Fruit fly (Drosophila melanogaster) whole organism, embryonic: Measurements from ENCODE around the gene CG12012.

Experiments
- Abd-B ChIP-seq: fragments of 200-800 bp; sonication (Bioruptor generic); optimal IDR thresholded peaks from 2 replicates; lab custom pipeline; 2018; ENCODE audit warnings: missing biosample characterization, mild to moderate bottlenecking, missing genetic modification characterization, moderate library complexity
- Adf1 ChIP-seq: fragments of 200-800 bp; sonication (Bioruptor generic); IDR thresholded peaks from 2 replicates; pipeline ENCODE4 v1.3.6; 2022; ENCODE audit warnings: missing biosample characterization, missing genetic modification characterization
- CG10209 ChIP-seq: fragments of 200-800 bp; sonication (Bioruptor generic); optimal IDR thresholded peaks from 3 replicates; lab custom pipeline; 2017; ENCODE audit warnings: missing biosample characterization, mild to moderate bottlenecking, missing genetic modification characterization, missing genetic modification reagents
- CG10321 ChIP-seq: fragments of 200-800 bp; sonication (Bioruptor generic); IDR thresholded peaks from 2 replicates; pipeline ENCODE4 v1.3.6; 2022; ENCODE audit warnings: missing biosample characterization, missing genetic modification characterization
- CG10366 ChIP-seq: fragments of 200-800 bp; sonication (Bioruptor generic); IDR thresholded peaks from 2 replicates; pipeline ENCODE4 v1.3.6; 2022; ENCODE audit warnings: missing biosample characterization, missing genetic modification characterization
- CG11560 ChIP-seq: fragments of 200-800 bp; sonication (Bioruptor generic); IDR thresholded peaks from 3 replicates; pipeline ENCODE4 v1.3.6; 2022; ENCODE audit warnings: missing biosample characterization, missing genetic modification characterization
- CG12104 ChIP-seq: fragments of 200-800 bp; sonication (Bioruptor generic); optimal IDR thresholded peaks from 3 replicates; lab custom pipeline; 2016; ENCODE audit warnings: missing biosample characterization, missing genetic modification characterization
- CG13424 ChIP-seq: fragments of 200-800 bp; sonication (Bioruptor generic); optimal IDR thresholded peaks from 2 replicates; lab custom pipeline; 2019; ENCODE audit warnings: missing biosample characterization, mild to moderate bottlenecking, missing genetic modification characterization, moderate library complexity
- CG13894 ChIP-seq: fragments of 200-800 bp; sonication (Bioruptor generic); optimal IDR thresholded peaks from 3 replicates; lab custom pipeline; 2018; ENCODE audit warnings: missing biosample characterization, mild to moderate bottlenecking, missing genetic modification characterization, moderate library complexity
- CG1529 ChIP-seq: fragments of 200-800 bp; sonication (Bioruptor generic); optimal IDR thresholded peaks from 3 replicates; lab custom pipeline; 2018; ENCODE audit warnings: missing biosample characterization, missing genetic modification characterization
- CG1602 ChIP-seq: fragments of 200-800 bp; sonication (Bioruptor generic); optimal IDR thresholded peaks from 3 replicates; lab custom pipeline; 2016; ENCODE audit warnings: missing biosample characterization, missing genetic modification characterization
- CG17186 ChIP-seq: fragments of 200-800 bp; sonication (Bioruptor generic); optimal IDR thresholded peaks from 3 replicates; lab custom pipeline; 2017; ENCODE audit warnings: missing biosample characterization, missing genetic modification reagents, missing genetic modification characterization
- CG17612 ChIP-seq: fragments of 200-800 bp; sonication (Bioruptor generic); IDR thresholded peaks from 2 replicates; pipeline ENCODE4 v1.3.6; 2022; ENCODE audit warnings: missing biosample characterization, missing genetic modification characterization
- CG17802 ChIP-seq: fragments of 200-800 bp; sonication (Bioruptor generic); optimal IDR thresholded peaks from 2 replicates; lab custom pipeline; 2018; ENCODE audit warnings: missing biosample characterization, mild to moderate bottlenecking, missing genetic modification characterization, moderate library complexity
- CG17829 ChIP-seq: fragments of 200-800 bp; optimal IDR thresholded peaks from 2 replicates; lab custom pipeline; 2019; ENCODE audit warnings: missing biosample characterization, mild to moderate bottlenecking, missing genetic modification characterization, moderate library complexity
- CG2202 ChIP-seq: fragments of 200-800 bp; sonication (Bioruptor generic); optimal IDR thresholded peaks from 2 replicates; lab custom pipeline; 2018; ENCODE audit warnings: missing biosample characterization, mild to moderate bottlenecking, missing genetic modification characterization
- CG2678 ChIP-seq: fragments of 200-800 bp; sonication (Bioruptor generic); optimal IDR thresholded peaks from 3 replicates; lab custom pipeline; 2019; ENCODE audit warnings: missing biosample characterization, mild to moderate bottlenecking, missing genetic modification characterization, moderate library complexity
- CG30403 ChIP-seq: fragments of 200-800 bp; sonication (Bioruptor generic); optimal IDR thresholded peaks from 3 replicates; lab custom pipeline; 2016; ENCODE audit warnings: missing biosample characterization, missing genetic modification characterization
- CG34224 ChIP-seq: fragments of 200-800 bp; sonication (Bioruptor generic); IDR thresholded peaks from 3 replicates; pipeline ENCODE4 v1.3.6; 2022; ENCODE audit warnings: missing biosample characterization, missing genetic modification characterization; ENCODE audit not compliant: partially characterized antibody
- CG7271 ChIP-seq: fragments of 200-800 bp; sonication (Bioruptor generic); optimal IDR thresholded peaks from 2 replicates; lab custom pipeline; 2018; ENCODE audit warnings: missing biosample characterization, mild to moderate bottlenecking, missing genetic modification characterization, moderate library complexity
- CG7372 ChIP-seq: fragments of 200-800 bp; sonication (Bioruptor generic); IDR thresholded peaks from 2 replicates; pipeline ENCODE4 v1.3.6; 2022; ENCODE audit warnings: missing biosample characterization, missing genetic modification characterization
- CG8478 ChIP-seq: fragments of >200 bp; optimal IDR thresholded peaks from 2 replicates; lab custom pipeline; 2018
- CG8924 ChIP-seq: fragments of 200-800 bp; optimal IDR thresholded peaks from 3 replicates; lab custom pipeline; 2019; ENCODE audit warnings: missing biosample characterization, mild to moderate bottlenecking, missing genetic modification characterization, moderate library complexity
- CkIIα-i1 ChIP-seq: fragments of 200-800 bp; sonication (Bioruptor generic); IDR thresholded peaks from 2 replicates; pipeline ENCODE4 v1.3.6; 2022; ENCODE audit warnings: missing biosample characterization, missing genetic modification characterization
- Dfd ChIP-seq, 2 experiments: fragments of >200 bp; optimal IDR thresholded peaks; 2 replicates each; lab custom pipeline; 2017; ENCODE audit warnings: missing biosample characterization in 2 of 2, missing genetic modification characterization in 2 of 2
- Dll ChIP-seq: fragments of 200-800 bp; sonication (Bioruptor generic); IDR thresholded peaks from 4 replicates; pipeline ENCODE4 v1.3.6; 2022; ENCODE audit warnings: missing biosample characterization, missing genetic modification characterization; ENCODE audit not compliant: partially characterized antibody
- Drgx ChIP-seq: fragments of 200-800 bp; sonication (Bioruptor generic); IDR thresholded peaks from 2 replicates; pipeline ENCODE4 v1.3.6; 2022; ENCODE audit warnings: missing biosample characterization, missing genetic modification characterization
- E2f2 ChIP-seq: fragments of 200-800 bp; sonication (Bioruptor generic); IDR thresholded peaks from 2 replicates; pipeline ENCODE4 v1.3.6; 2022; ENCODE audit warnings: missing biosample characterization, missing genetic modification characterization
- Fer1 ChIP-seq: fragments of 200-800 bp; sonication (Bioruptor generic); optimal IDR thresholded peaks from 2 replicates; lab custom pipeline; 2017; ENCODE audit warnings: missing biosample characterization, mild to moderate bottlenecking, missing genetic modification characterization
- Gsc ChIP-seq: fragments of 200-800 bp; sonication (Bioruptor generic); IDR thresholded peaks from 2 replicates; pipeline ENCODE4 v1.3.6; 2022; ENCODE audit warnings: missing biosample characterization, missing genetic modification characterization
- Side ChIP-seq: fragments of 200-800 bp; sonication (Bioruptor generic); optimal IDR thresholded peaks from 2 replicates; lab custom pipeline; 2016; ENCODE audit warnings: missing biosample characterization, missing genetic modification characterization
- Sin3A ChIP-seq: fragments of >200 bp; optimal IDR thresholded peaks from 2 replicates; lab custom pipeline; 2018
- Vsx1 ChIP-seq: fragments of 200-800 bp; sonication (Bioruptor generic); optimal IDR thresholded peaks from 2 replicates; lab custom pipeline; 2017; ENCODE audit warnings: missing biosample characterization, mild to moderate bottlenecking, missing genetic modification characterization, missing genetic modification reagents
- Xbp1 ChIP-seq: fragments of 200-800 bp; sonication (Bioruptor generic); optimal IDR thresholded peaks from 3 replicates; lab custom pipeline; 2016; ENCODE audit warnings: missing biosample characterization, mild to moderate bottlenecking, missing genetic modification characterization
- bigmax ChIP-seq: fragments of 200-800 bp; sonication (Bioruptor generic); optimal IDR thresholded peaks from 2 replicates; lab custom pipeline; 2018; ENCODE audit warnings: missing biosample characterization, mild to moderate bottlenecking, missing genetic modification characterization
- crc ChIP-seq: fragments of 200-800 bp; sonication (Bioruptor generic); optimal IDR thresholded peaks from 2 replicates; lab custom pipeline; 2016; ENCODE audit warnings: missing biosample characterization, missing genetic modification characterization
- grau ChIP-seq: fragments of 200-800 bp; optimal IDR thresholded peaks from 3 replicates; lab custom pipeline; 2019; ENCODE audit warnings: missing biosample characterization, mild to moderate bottlenecking, missing genetic modification characterization, moderate library complexity
- hbn ChIP-seq: fragments of 200-800 bp; sonication (Bioruptor generic); IDR thresholded peaks from 2 replicates; pipeline ENCODE4 v1.3.6; 2022; ENCODE audit warnings: missing biosample characterization, missing genetic modification characterization; ENCODE audit not compliant: partially characterized antibody
- ind ChIP-seq: fragments of 200-800 bp; sonication (Bioruptor generic); optimal IDR thresholded peaks from 3 replicates; lab custom pipeline; 2016; ENCODE audit warnings: missing biosample characterization, missing genetic modification characterization
- pita ChIP-seq: fragments of 200-800 bp; sonication (Bioruptor generic); optimal IDR thresholded peaks from 2 replicates; lab custom pipeline; 2017; ENCODE audit warnings: missing biosample characterization, mild to moderate bottlenecking, missing genetic modification characterization
- rib ChIP-seq: fragments of 200-800 bp; sonication (Bioruptor generic); IDR thresholded peaks from 2 replicates; pipeline ENCODE4 v1.3.6; 2022; ENCODE audit warnings: missing biosample characterization, missing genetic modification characterization
- run ChIP-seq: fragments of 200-800 bp; sonication (Bioruptor generic); optimal IDR thresholded peaks from 3 replicates; lab custom pipeline; 2018; ENCODE audit warnings: missing biosample characterization, mild to moderate bottlenecking, missing genetic modification characterization
- sc ChIP-seq, 3 experiments: fragments of >200 bp in 2 of 3; fragments of 200-800 bp in 1 of 3; sonication (Bioruptor generic) in 1 of 3; optimal IDR thresholded peaks; 2 replicates in 2 of 3; 3 replicates in 1 of 3; lab custom pipeline; 2017; ENCODE audit warnings: mild to moderate bottlenecking in 1 of 3, missing biosample characterization in 1 of 3, missing genetic modification characterization in 1 of 3, missing genetic modification reagents in 1 of 3
- sim ChIP-seq: fragments of 200-800 bp; sonication (Bioruptor generic); IDR thresholded peaks from 2 replicates; pipeline ENCODE4 v1.3.6; 2022; ENCODE audit warnings: missing biosample characterization, missing genetic modification characterization
- slou ChIP-seq: fragments of 200-800 bp; sonication (Bioruptor generic); optimal IDR thresholded peaks from 3 replicates; lab custom pipeline; 2016; ENCODE audit warnings: missing biosample characterization, missing genetic modification characterization
- sr ChIP-seq: fragments of 200-800 bp; sonication (Bioruptor generic); IDR thresholded peaks from 3 replicates; pipeline ENCODE4 v1.3.6; 2022; ENCODE audit warnings: missing biosample characterization, missing genetic modification characterization
- toy ChIP-seq: fragments of 200-800 bp; sonication (Bioruptor generic); IDR thresholded peaks from 2 replicates; pipeline ENCODE4 v1.3.6; 2022; ENCODE audit warnings: missing biosample characterization, missing genetic modification characterization
- ttk ChIP-seq: fragments of 200-800 bp; sonication (Bioruptor generic); IDR thresholded peaks from 2 replicates; pipeline ENCODE4 v2.1.2; 2022; ENCODE audit warnings: missing biosample characterization, missing genetic modification characterization
- wek ChIP-seq: fragments of 200-800 bp; sonication (Bioruptor generic); optimal IDR thresholded peaks from 3 replicates; lab custom pipeline; 2018; ENCODE audit warnings: missing biosample characterization, mild to moderate bottlenecking, missing genetic modification characterization, moderate library complexity
- zfh1 ChIP-seq: fragments of 200-800 bp; sonication (Bioruptor generic); IDR thresholded peaks from 3 replicates; pipeline ENCODE4 v1.3.6; 2022; ENCODE audit warnings: missing biosample characterization, missing genetic modification characterization

CG12012 gene

dm6 chr3L:3336368-3337164 is 40.0 kb upstream of the CG12012 start, which contains the start of the genes Drsl6 and kst (continued):
- TF ChIP-seq sim, result no peak
- peak; percentile 3 for TF ChIP-seq Vsx1 (GFP tag; lab: Kevin White, UChicago)
- TF ChIP-seq E2f2 (GFP tag; lab: Robert Waterston, UW), result peak; percentile 91
- no peak for TF ChIP-seq Adf1 (GFP tag; lab: Robert Waterston, UW)
- no peak for TF ChIP-seq CG2678 (tag; lab: Kevin White, UChicago)
- TF ChIP-seq CG17829, result peak; percentile 45
- TF ChIP-seq hbn, result peak; percentile 47; the same call in 1 of the 2 replicates
- no peak for TF ChIP-seq CG10209
- TF ChIP-seq CG1529 (GFP tag; lab: Kevin White, UChicago), result no peak
- no peak for TF ChIP-seq CkIIα-i1 (GFP tag; lab: Robert Waterston, UW)
- TF ChIP-seq Side (GFP tag; lab: Kevin White, UChicago), result peak; percentile 22
- TF ChIP-seq slou (GFP tag; lab: Kevin White, UChicago), result no peak
- no peak for TF ChIP-seq CG7271 (tag; lab: Kevin White, UChicago)
- peak; percentile 90 for TF ChIP-seq CG17186 (GFP tag; lab: Kevin White, UChicago)
- no peak for TF ChIP-seq Dfd (GFP tag; optimal IDR thresholded peaks at IDR 0.05; lab: Kevin White, UChicago)
- no peak for TF ChIP-seq pita (GFP tag; lab: Kevin White, UChicago)
- TF ChIP-seq Sin3A (lab: Kevin White, UChicago), result peak; percentile 16
- peak; percentile 64 for TF ChIP-seq CG34224 (GFP tag; lab: Robert Waterston, UW)
- peak; percentile 32 for TF ChIP-seq Fer1 (GFP tag; lab: Kevin White, UChicago)
- peak; percentile 30 for TF ChIP-seq wek (GFP tag; lab: Kevin White, UChicago)
- no peak for TF ChIP-seq toy (GFP tag; lab: Robert Waterston, UW)
- TF ChIP-seq ttk (GFP tag; lab: Robert Waterston, UW), result no peak
- TF ChIP-seq CG13424, result peak; percentile 13
- TF ChIP-seq zfh1, result no peak
- TF ChIP-seq run (tag; lab: Kevin White, UChicago), result no peak
- TF ChIP-seq Abd-B (GFP tag; lab: Kevin White, UChicago), result no peak
- TF ChIP-seq ind (GFP tag; lab: Kevin White, UChicago), result no peak
- TF ChIP-seq grau (tag; lab: Kevin White, UChicago), result peak; percentile 31
- peak; percentile 36 for TF ChIP-seq CG2202
- TF ChIP-seq CG12104 (GFP tag; lab: Kevin White, UChicago), result no peak
- TF ChIP-seq CG1602, result no peak
- TF ChIP-seq rib (GFP tag; lab: Robert Waterston, UW), result peak; percentile 60; the same call in 1 of the 2 replicates
- TF ChIP-seq CG10321 (GFP tag; lab: Robert Waterston, UW), result 0 out of 2 replicates have a peak, but pooled peaks have one; percentile 20
- TF ChIP-seq CG11560 (tag; lab: Robert Waterston, UW), result no peak
- no peak for TF ChIP-seq CG8478 (lab: Kevin White, UChicago)
- no peak for TF ChIP-seq bigmax (GFP tag; lab: Kevin White, UChicago)
- peak; percentile 44; the same call in 1 of the 2 replicates for TF ChIP-seq Drgx (GFP tag; lab: Robert Waterston, UW)
- TF ChIP-seq CG17802 (tag; lab: Kevin White, UChicago), result no peak
- no peak for TF ChIP-seq CG10366 (GFP tag; lab: Robert Waterston, UW)
- no peak for TF ChIP-seq sc (optimal IDR thresholded peaks at IDR 0.05; lab: Kevin White, UChicago)
- no peak for TF ChIP-seq sc (GFP tag; optimal IDR thresholded peaks at IDR 0.05; lab: Kevin White, UChicago)
- TF ChIP-seq CG8924 (tag; lab: Kevin White, UChicago), result peak; percentile 39
- no peak for TF ChIP-seq CG17612
- no peak for TF ChIP-seq crc (GFP tag; lab: Kevin White, UChicago)
- TF ChIP-seq CG7372 (GFP tag; lab: Robert Waterston, UW), result no peak
- no peak for TF ChIP-seq CG30403
- no peak for TF ChIP-seq Xbp1 (GFP tag; lab: Kevin White, UChicago)
- no peak for TF ChIP-seq CG13894 (tag; lab: Kevin White, UChicago)
- TF ChIP-seq sr (GFP tag; lab: Robert Waterston, UW), result no peak; the same call in 2 of the 3 replicates
- TF ChIP-seq Dll (GFP tag; lab: Robert Waterston, UW), result peak; percentile 30; the same call in 1 of the 4 replicates
- TF ChIP-seq Gsc, result no peak
